Worm (Caenorhabditis elegans) whole organism, late embryonic: ENCODE measurements around the gene yap-1.

Experiments
- C38D4.7 ChIP-seq: fragments of 200-800 bp; sonication (Bioruptor generic); optimal IDR thresholded peaks from 2 replicates; lab custom pipeline; 2018; ENCODE audit warnings: mild to moderate bottlenecking, missing genetic modification characterization, moderate library complexity, missing compliant biosample characterization
- F13H6.1 ChIP-seq: sonication (generic microtip); optimal IDR thresholded peaks from 2 replicates; lab custom pipeline; 2016; ENCODE audit warnings: missing genetic modification characterization, missing compliant biosample characterization
- K09A11.1 ChIP-seq: sonication (generic microtip); optimal IDR thresholded peaks from 2 replicates; lab custom pipeline; 2017; ENCODE audit warnings: antibody characterized with exemption, mild to moderate bottlenecking, missing genetic modification characterization, missing compliant biosample characterization; ENCODE audit not compliant: insufficient read depth
- Y22D7AL.16 ChIP-seq: sonication (generic microtip); optimal IDR thresholded peaks from 2 replicates; lab custom pipeline; 2016; ENCODE audit warnings: missing genetic modification characterization, missing compliant biosample characterization
- ceh-14 ChIP-seq: sonication (generic microtip); optimal IDR thresholded peaks from 2 replicates; lab custom pipeline; 2016; ENCODE audit warnings: missing genotype, missing genetic modification characterization, missing compliant biosample characterization
- ceh-18 ChIP-seq: sonication (generic microtip); optimal IDR thresholded peaks from 2 replicates; lab custom pipeline; 2016; ENCODE audit warnings: missing genetic modification characterization, missing compliant biosample characterization
- ceh-24 ChIP-seq: sonication (generic microtip); optimal IDR thresholded peaks from 2 replicates; lab custom pipeline; 2016; ENCODE audit warnings: mild to moderate bottlenecking, missing genetic modification characterization, missing compliant biosample characterization
- ceh-30 ChIP-seq: fragments of 150-350 bp; optimal IDR thresholded peaks from 2 replicates; lab custom pipeline; 2014; ENCODE audit warnings: missing biosample characterization, missing genetic modification characterization
- ceh-31 ChIP-seq: sonication (generic microtip); optimal IDR thresholded peaks from 2 replicates; lab custom pipeline; 2016; ENCODE audit warnings: missing genetic modification characterization, missing compliant biosample characterization
- ceh-34 ChIP-seq: sonication (generic microtip); optimal IDR thresholded peaks from 2 replicates; lab custom pipeline; 2016; ENCODE audit warnings: mild to moderate bottlenecking, missing genetic modification characterization, missing compliant biosample characterization
- ceh-45 ChIP-seq: fragments of 200-800 bp; sonication (Bioruptor generic); IDR thresholded peaks from 2 replicates; pipeline ENCODE4 v1.3.6; 2022; ENCODE audit warnings: missing genetic modification reagents, missing genetic modification characterization, missing compliant biosample characterization
- ceh-48 ChIP-seq: sonication (generic microtip); optimal IDR thresholded peaks from 2 replicates; lab custom pipeline; 2016; ENCODE audit warnings: missing genetic modification characterization, inconsistent platforms, missing compliant biosample characterization
- elt-2 ChIP-seq: sonication (generic microtip); optimal IDR thresholded peaks from 2 replicates; lab custom pipeline; 2016; ENCODE audit warnings: missing genetic modification reagents, missing genetic modification characterization, missing compliant biosample characterization
- elt-4 ChIP-seq: sonication (generic microtip); optimal IDR thresholded peaks from 2 replicates; lab custom pipeline; 2016; ENCODE audit warnings: missing genetic modification characterization, missing compliant biosample characterization
- fax-1 ChIP-seq: sonication (generic microtip); optimal IDR thresholded peaks from 2 replicates; lab custom pipeline; 2016; ENCODE audit warnings: missing genotype, missing genetic modification characterization, missing compliant biosample characterization
- fkh-10 ChIP-seq: fragments of 150-350 bp; optimal IDR thresholded peaks from 2 replicates; lab custom pipeline; 2014; ENCODE audit warnings: missing biosample characterization, missing genetic modification reagents, missing genetic modification characterization
- gmeb-2 ChIP-seq: sonication (generic microtip); optimal IDR thresholded peaks from 2 replicates; lab custom pipeline; 2016; ENCODE audit warnings: missing genetic modification characterization, inconsistent platforms, missing compliant biosample characterization
- hlh-13 ChIP-seq: fragments of 200-800 bp; sonication (Bioruptor generic); optimal IDR thresholded peaks from 2 replicates; lab custom pipeline; 2018; ENCODE audit warnings: mild to moderate bottlenecking, missing genetic modification characterization, missing compliant biosample characterization
- hlh-15 ChIP-seq: sonication (generic microtip); optimal IDR thresholded peaks from 2 replicates; lab custom pipeline; 2016; ENCODE audit warnings: missing genetic modification characterization, missing compliant biosample characterization
- hlh-30 ChIP-seq: sonication (generic microtip); optimal IDR thresholded peaks from 2 replicates; lab custom pipeline; 2017; ENCODE audit warnings: antibody characterized with exemption, missing genetic modification characterization, missing compliant biosample characterization; ENCODE audit not compliant: insufficient read depth
- hlh-6 ChIP-seq: sonication (generic microtip); optimal IDR thresholded peaks from 2 replicates; lab custom pipeline; 2016; ENCODE audit warnings: missing genotype, missing genetic modification characterization, missing compliant biosample characterization
- mec-3 ChIP-seq: sonication (generic microtip); optimal IDR thresholded peaks from 2 replicates; lab custom pipeline; 2016; ENCODE audit warnings: borderline replicate concordance, missing genetic modification characterization, missing compliant biosample characterization
- nfya-1 ChIP-seq: sonication (generic microtip); optimal IDR thresholded peaks from 2 replicates; lab custom pipeline; 2017; ENCODE audit warnings: missing genetic modification characterization, mild to moderate bottlenecking, missing compliant biosample characterization, antibody characterized with exemption, moderate library complexity
- npax-4 ChIP-seq: sonication (generic microtip); optimal IDR thresholded peaks from 2 replicates; lab custom pipeline; 2016; ENCODE audit warnings: missing genetic modification characterization, missing compliant biosample characterization
- pha-2 ChIP-seq: sonication (generic microtip); optimal IDR thresholded peaks from 2 replicates; lab custom pipeline; 2017; ENCODE audit warnings: mild to moderate bottlenecking, missing genetic modification characterization, missing compliant biosample characterization
- pha-4 ChIP-seq: fragments of 150-350 bp; optimal IDR thresholded peaks from 2 replicates; lab custom pipeline; 2018; ENCODE audit warnings: missing biosample characterization, missing genetic modification reagents, missing genetic modification characterization
- ref-2 ChIP-seq: sonication (generic microtip); optimal IDR thresholded peaks from 2 replicates; lab custom pipeline; 2016; ENCODE audit warnings: missing genetic modification characterization, missing compliant biosample characterization
- rnt-1 ChIP-seq: sonication (generic microtip); optimal IDR thresholded peaks from 2 replicates; lab custom pipeline; 2016; ENCODE audit warnings: missing genetic modification characterization, missing compliant biosample characterization
- sdc-2 ChIP-seq: sonication (generic microtip); optimal IDR thresholded peaks from 2 replicates; lab custom pipeline; 2016; ENCODE audit warnings: missing genotype, missing genetic modification characterization, missing compliant biosample characterization
- tbx-2 ChIP-seq: sonication (generic microtip); optimal IDR thresholded peaks from 2 replicates; lab custom pipeline; 2016; ENCODE audit warnings: missing genetic modification characterization, missing compliant biosample characterization
- unc-3 ChIP-seq, 2 experiments: fragments of 200-800 bp in 1 of 2; sonication (Bioruptor generic) in 1 of 2; sonication (generic microtip) in 1 of 2; conservative IDR thresholded peaks in 1 of 2; optimal IDR thresholded peaks in 1 of 2; 2 replicates each; pipeline versions ENCODE4 v1.3.6 to Lab custom; 2016 to 2022; ENCODE audit warnings: missing compliant biosample characterization in 2 of 2, missing genetic modification characterization in 2 of 2, missing genetic modification reagents in 1 of 2
- unc-42 ChIP-seq: sonication (generic microtip); optimal IDR thresholded peaks from 2 replicates; lab custom pipeline; 2016; ENCODE audit warnings: missing genotype, missing genetic modification characterization, missing compliant biosample characterization
- unc-55 ChIP-seq: sonication (generic microtip); optimal IDR thresholded peaks from 2 replicates; lab custom pipeline; 2017; ENCODE audit warnings: missing biosample characterization, missing genetic modification reagents, missing genetic modification characterization
- unc-86 ChIP-seq: sonication (generic microtip); optimal IDR thresholded peaks from 2 replicates; lab custom pipeline; 2016; ENCODE audit warnings: missing genetic modification characterization, missing compliant biosample characterization
- zip-5 ChIP-seq: sonication (generic microtip); optimal IDR thresholded peaks from 2 replicates; lab custom pipeline; 2016; ENCODE audit warnings: missing genetic modification characterization, missing compliant biosample characterization

The yap-1 gene

ce11 chrX:10674199-10674598 is 17.5 kb upstream of the yap-1 start, which contains the start of gene F13E6.2:
F13E6.2 (minus strand) TSS chrX:10674299.
- TF ChIP-seq fax-1 (tag; lab: Kevin White, UChicago) (no peak), F13H6.1 (tag; lab: Kevin White, UChicago) (no peak)

DNA sequence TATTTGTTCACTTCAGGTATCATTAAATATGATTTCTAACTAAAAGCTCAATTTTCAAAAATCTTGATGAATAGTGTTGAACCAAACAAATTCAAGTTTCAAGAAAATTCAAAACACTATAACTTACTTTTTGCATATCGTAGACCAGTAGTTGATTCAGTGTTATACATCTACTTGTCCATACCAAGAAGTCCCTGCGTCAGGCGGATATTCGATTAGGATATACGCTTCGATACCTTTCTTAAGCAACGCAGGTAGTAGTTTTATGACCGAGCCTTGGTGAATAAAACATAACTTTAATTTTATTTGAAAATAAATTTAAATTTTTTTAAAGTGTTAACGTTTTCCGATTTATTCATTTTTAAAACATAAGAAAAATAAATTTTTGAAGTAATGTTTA is 16.4 kb upstream of the yap-1 start:
- TF ChIP-seq fkh-10 (GFP tag; lab: Kevin White, UChicago) (no peak), hlh-6 (tag; lab: Kevin White, UChicago) (no peak), F13H6.1 (tag; lab: Kevin White, UChicago) (no peak)

ce11 chrX:10675952-10676351 is 15.8 kb upstream of the yap-1 start:
- TF ChIP-seq ceh-30 (tag; lab: Kevin White, UChicago) (no peak), unc-55 (GFP tag; lab: Kevin White, UChicago) (no peak)

ce11 chrX:10677009-10677408 is 14.7 kb upstream of the yap-1 start, which contains the start of gene F13E6.1:
F13E6.1 (minus strand) TSS chrX:10677109.
- TF ChIP-seq hlh-15 (tag; lab: Kevin White, UChicago) (no peak), ceh-14 (tag; lab: Kevin White, UChicago) (no peak), hlh-13 (GFP tag; lab: Kevin White, UChicago) (no peak), ceh-31 (no peak), K09A11.1 (tag; lab: Kevin White, UChicago) (no peak), elt-2 (tag; lab: Kevin White, UChicago) (no peak), zip-5 (tag; lab: Kevin White, UChicago) (no peak), nfya-1 (tag; lab: Kevin White, UChicago) (no peak), npax-4 (tag; lab: Kevin White, UChicago) (no peak), C38D4.7 (no peak), pha-2 (tag; lab: Kevin White, UChicago) (no peak), rnt-1 (tag; lab: Kevin White, UChicago) (no peak), unc-86 (tag; lab: Kevin White, UChicago) (no peak), Y22D7AL.16 (tag; lab: Kevin White, UChicago) (no peak), ceh-34 (no peak), pha-4 (tag; lab: Kevin White, UChicago) (no peak), unc-3 (GFP tag; conservative IDR thresholded peaks at IDR 0.05; lab: Robert Waterston, UW) (no peak), unc-3 (tag; optimal IDR thresholded peaks at IDR 0.05; lab: Kevin White, UChicago) (no peak)

ce11 chrX:10677552-10677951 is 14.2 kb upstream of the yap-1 start:
- peak; percentile 23 for TF ChIP-seq ceh-31
- no peak for TF ChIP-seq mec-3
- peak; percentile 66 for TF ChIP-seq unc-42 (tag; lab: Kevin White, UChicago)
- TF ChIP-seq unc-86 (tag; lab: Kevin White, UChicago) = no peak
- TF ChIP-seq ceh-24 = no peak
- TF ChIP-seq fkh-10 (GFP tag; lab: Kevin White, UChicago) = no peak
- no peak for TF ChIP-seq gmeb-2 (tag; lab: Kevin White, UChicago)
- TF ChIP-seq nfya-1 (tag; lab: Kevin White, UChicago) = peak; percentile 33
- TF ChIP-seq tbx-2 (tag; lab: Kevin White, UChicago) = peak; percentile 66
- no peak for TF ChIP-seq elt-4 (tag; lab: Kevin White, UChicago)
- peak; percentile 47 for TF ChIP-seq ceh-48 (tag; lab: Kevin White, UChicago)

ce11 chrX:10678081-10678736 is 13.5 kb upstream of the yap-1 start:
- no peak for TF ChIP-seq F13H6.1 (tag; lab: Kevin White, UChicago)
- no peak for TF ChIP-seq pha-4 (tag; lab: Kevin White, UChicago)
- TF ChIP-seq hlh-30 (tag; lab: Kevin White, UChicago) = peak; percentile 64
- TF ChIP-seq sdc-2 = peak; percentile 27
- TF ChIP-seq ref-2 (tag; lab: Kevin White, UChicago) = peak; percentile 30
- no peak for TF ChIP-seq ceh-45
- no peak for TF ChIP-seq ceh-18
- TF ChIP-seq ceh-31 = peak; percentile 31
- TF ChIP-seq, all 69 proteins: peak for 4
